Fruit fly (Drosophila melanogaster) whole organism, embryonic: ENCODE data around the gene Drsl1.

Source experiments
- Antp ChIP-seq: fragments of 200-800 bp; sonication (Bioruptor generic); optimal IDR thresholded peaks from 3 replicates; lab custom pipeline; 2016; ENCODE audit warnings: missing biosample characterization, missing genetic modification characterization
- Asciz ChIP-seq: fragments of 200-800 bp; sonication (Bioruptor generic); optimal IDR thresholded peaks from 2 replicates; lab custom pipeline; 2017; ENCODE audit warnings: missing biosample characterization, mild to moderate bottlenecking, missing genetic modification characterization, missing genetic modification reagents
- B-H1 ChIP-seq: fragments of 200-800 bp; sonication (Bioruptor generic); IDR thresholded peaks from 3 replicates; pipeline ENCODE4 v1.3.6; 2022; ENCODE audit warnings: missing biosample characterization, missing genetic modification characterization
- CG1024 ChIP-seq: fragments of 200-800 bp; sonication (Bioruptor generic); IDR thresholded peaks from 2 replicates; pipeline ENCODE4 v1.3.6; 2022; ENCODE audit warnings: missing biosample characterization, missing genetic modification characterization
- CG10565 ChIP-seq: fragments of 200-800 bp; sonication (Bioruptor generic); optimal IDR thresholded peaks from 3 replicates; lab custom pipeline; 2016; ENCODE audit warnings: missing biosample characterization, mild to moderate bottlenecking, missing genetic modification characterization
- CG11696 ChIP-seq: fragments of 200-800 bp; sonication (Bioruptor generic); IDR thresholded peaks from 2 replicates; pipeline ENCODE4 v1.3.6; 2022; ENCODE audit warnings: missing biosample characterization, missing genetic modification characterization
- CG11723 ChIP-seq: fragments of 200-800 bp; sonication (Bioruptor generic); optimal IDR thresholded peaks from 2 replicates; lab custom pipeline; 2017; ENCODE audit warnings: missing biosample characterization, mild to moderate bottlenecking, missing genetic modification characterization
- CG12219 ChIP-seq: fragments of 200-800 bp; sonication (Bioruptor generic); optimal IDR thresholded peaks from 3 replicates; lab custom pipeline; 2018; ENCODE audit warnings: missing biosample characterization, mild to moderate bottlenecking, missing genetic modification characterization
- CG15073 ChIP-seq: fragments of 200-800 bp; sonication (Bioruptor generic); optimal IDR thresholded peaks from 2 replicates; lab custom pipeline; 2016; ENCODE audit warnings: missing biosample characterization, missing genetic modification characterization
- CG1647 ChIP-seq: fragments of 200-800 bp; sonication (Bioruptor generic); optimal IDR thresholded peaks from 3 replicates; lab custom pipeline; 2016; ENCODE audit warnings: missing biosample characterization, missing genetic modification characterization
- CG17328 ChIP-seq: fragments of 200-800 bp; sonication (Bioruptor generic); IDR thresholded peaks from 2 replicates; pipeline ENCODE4 v1.3.6; 2022; ENCODE audit warnings: missing biosample characterization, missing genetic modification characterization
- CG17612 ChIP-seq: fragments of 200-800 bp; sonication (Bioruptor generic); IDR thresholded peaks from 2 replicates; pipeline ENCODE4 v1.3.6; 2022; ENCODE audit warnings: missing biosample characterization, missing genetic modification characterization
- CG18011 ChIP-seq: fragments of 200-800 bp; sonication (Bioruptor generic); optimal IDR thresholded peaks from 2 replicates; lab custom pipeline; 2017; ENCODE audit warnings: missing biosample characterization, missing genetic modification characterization, mild to moderate bottlenecking, moderate library complexity, missing genotype
- CG18619 ChIP-seq: fragments of 200-800 bp; sonication (Bioruptor generic); optimal IDR thresholded peaks from 3 replicates; lab custom pipeline; 2017; ENCODE audit warnings: missing biosample characterization, mild to moderate bottlenecking, missing genetic modification characterization
- CG2202 ChIP-seq: fragments of 200-800 bp; sonication (Bioruptor generic); optimal IDR thresholded peaks from 2 replicates; lab custom pipeline; 2018; ENCODE audit warnings: missing biosample characterization, mild to moderate bottlenecking, missing genetic modification characterization
- CG31365 ChIP-seq: fragments of 200-800 bp; sonication (Bioruptor generic); optimal IDR thresholded peaks from 2 replicates; lab custom pipeline; 2018; ENCODE audit warnings: missing biosample characterization, mild to moderate bottlenecking, missing genetic modification characterization
- CG3281 ChIP-seq: fragments of 200-800 bp; sonication (Bioruptor generic); optimal IDR thresholded peaks from 3 replicates; lab custom pipeline; 2017; ENCODE audit warnings: missing biosample characterization, mild to moderate bottlenecking, missing genetic modification characterization
- CG33557 ChIP-seq: fragments of 200-800 bp; sonication (Bioruptor generic); optimal IDR thresholded peaks from 2 replicates; lab custom pipeline; 2019; ENCODE audit warnings: missing biosample characterization, mild to moderate bottlenecking, missing genetic modification characterization, moderate library complexity
- CG3995 ChIP-seq: fragments of 200-800 bp; sonication (Bioruptor generic); optimal IDR thresholded peaks from 3 replicates; lab custom pipeline; 2016; ENCODE audit warnings: missing biosample characterization, missing genetic modification characterization
- CG4282 ChIP-seq: fragments of 200-800 bp; sonication (Bioruptor generic); optimal IDR thresholded peaks from 2 replicates; lab custom pipeline; 2016; ENCODE audit warnings: missing biosample characterization, missing genetic modification characterization
- CG6689 ChIP-seq: fragments of 200-800 bp; sonication (Bioruptor generic); IDR thresholded peaks from 2 replicates; pipeline ENCODE4 v1.3.6; 2022; ENCODE audit warnings: missing biosample characterization, missing genetic modification characterization
- CG7372 ChIP-seq: fragments of 200-800 bp; sonication (Bioruptor generic); IDR thresholded peaks from 2 replicates; pipeline ENCODE4 v1.3.6; 2022; ENCODE audit warnings: missing biosample characterization, missing genetic modification characterization
- CG8290 ChIP-seq, 3 experiments: fragments of 200-800 bp; sonication (Bioruptor generic); optimal IDR thresholded peaks; 2 replicates each; lab custom pipeline; 2016 to 2019; ENCODE audit warnings: missing biosample characterization in 3 of 3, missing genetic modification characterization in 3 of 3, mild to moderate bottlenecking in 2 of 3, moderate library complexity in 1 of 3
- CG8478 ChIP-seq: fragments of >200 bp; optimal IDR thresholded peaks from 2 replicates; lab custom pipeline; 2018
- Drgx ChIP-seq: fragments of 200-800 bp; sonication (Bioruptor generic); IDR thresholded peaks from 2 replicates; pipeline ENCODE4 v1.3.6; 2022; ENCODE audit warnings: missing biosample characterization, missing genetic modification characterization
- E2f1 ChIP-seq: fragments of 200-800 bp; sonication (Bioruptor generic); IDR thresholded peaks from 2 replicates; pipeline ENCODE4 v1.3.6; 2022; ENCODE audit warnings: missing biosample characterization, missing genetic modification characterization
- Fer1 ChIP-seq: fragments of 200-800 bp; sonication (Bioruptor generic); optimal IDR thresholded peaks from 2 replicates; lab custom pipeline; 2017; ENCODE audit warnings: missing biosample characterization, mild to moderate bottlenecking, missing genetic modification characterization
- HHEX ChIP-seq: fragments of 200-800 bp; sonication (Bioruptor generic); optimal IDR thresholded peaks from 3 replicates; lab custom pipeline; 2017; ENCODE audit warnings: missing biosample characterization, mild to moderate bottlenecking, missing genetic modification characterization, missing genetic modification reagents
- Lim3 ChIP-seq: fragments of 200-800 bp; sonication (Bioruptor generic); IDR thresholded peaks from 2 replicates; pipeline ENCODE4 v1.3.6; 2022; ENCODE audit warnings: missing biosample characterization, missing genetic modification characterization
- Lpt ChIP-seq: fragments of >200 bp; optimal IDR thresholded peaks from 2 replicates; lab custom pipeline; 2018; ENCODE audit warnings: missing biosample characterization, missing genetic modification characterization
- NfI ChIP-seq: fragments of 200-800 bp; sonication (Bioruptor generic); optimal IDR thresholded peaks from 3 replicates; lab custom pipeline; 2018; ENCODE audit warnings: missing biosample characterization, mild to moderate bottlenecking, missing genetic modification characterization, moderate library complexity
- Rx ChIP-seq: fragments of 200-800 bp; sonication (Bioruptor generic); IDR thresholded peaks from 2 replicates; pipeline ENCODE4 v1.3.6; 2022; ENCODE audit warnings: missing biosample characterization, missing genetic modification characterization
- Six4 ChIP-seq: fragments of 200-800 bp; sonication (Bioruptor generic); optimal IDR thresholded peaks from 2 replicates; lab custom pipeline; 2016; ENCODE audit warnings: missing biosample characterization, missing genetic modification characterization
- Spps ChIP-seq: fragments of 200-800 bp; sonication (Bioruptor generic); optimal IDR thresholded peaks from 2 replicates; lab custom pipeline; 2018; ENCODE audit warnings: missing biosample characterization, mild to moderate bottlenecking, missing genetic modification characterization
- Sry-β ChIP-seq: fragments of 200-800 bp; sonication (Bioruptor generic); optimal IDR thresholded peaks from 2 replicates; lab custom pipeline; 2018; ENCODE audit warnings: missing biosample characterization, mild to moderate bottlenecking, missing genetic modification characterization, moderate library complexity
- TFAM ChIP-seq: fragments of 200-800 bp; sonication (Bioruptor generic); optimal IDR thresholded peaks from 2 replicates; lab custom pipeline; 2017; ENCODE audit warnings: missing biosample characterization, missing genetic modification characterization, inconsistent platforms
- Xbp1 ChIP-seq: fragments of 200-800 bp; sonication (Bioruptor generic); optimal IDR thresholded peaks from 3 replicates; lab custom pipeline; 2016; ENCODE audit warnings: missing biosample characterization, mild to moderate bottlenecking, missing genetic modification characterization
- ato ChIP-seq: fragments of 200-800 bp; sonication (Bioruptor generic); IDR thresholded peaks from 2 replicates; pipeline ENCODE4 v1.3.6; 2022; ENCODE audit warnings: missing biosample characterization, missing genetic modification characterization; ENCODE audit not compliant: partially characterized antibody
- bowl ChIP-seq: fragments of 200-800 bp; sonication (Bioruptor generic); IDR thresholded peaks from 2 replicates; pipeline ENCODE4 v1.3.6; 2022; ENCODE audit warnings: missing biosample characterization, missing genetic modification characterization
- dimm ChIP-seq: fragments of 200-800 bp; sonication (Bioruptor generic); IDR thresholded peaks from 2 replicates; pipeline ENCODE4 v1.3.6; 2022; ENCODE audit warnings: missing biosample characterization, missing genetic modification characterization
- dmrt99B ChIP-seq: fragments of 200-800 bp; sonication (Bioruptor generic); optimal IDR thresholded peaks from 2 replicates; lab custom pipeline; 2018; ENCODE audit warnings: missing biosample characterization, mild to moderate bottlenecking, missing genetic modification characterization, moderate library complexity
- fd3F ChIP-seq: fragments of 200-800 bp; sonication (Bioruptor generic); optimal IDR thresholded peaks from 2 replicates; lab custom pipeline; 2018; ENCODE audit warnings: missing biosample characterization, mild to moderate bottlenecking, missing genetic modification characterization, moderate library complexity
- ftz-f1 ChIP-seq: fragments of 200-800 bp; sonication (Bioruptor generic); optimal IDR thresholded peaks from 2 replicates; lab custom pipeline; 2016; ENCODE audit warnings: missing biosample characterization, missing genetic modification characterization
- inv ChIP-seq: fragments of 200-800 bp; sonication (Bioruptor generic); IDR thresholded peaks from 2 replicates; pipeline ENCODE4 v1.3.6; 2022; ENCODE audit warnings: missing biosample characterization, missing genetic modification characterization; ENCODE audit not compliant: partially characterized antibody
- jing ChIP-seq: fragments of 200-800 bp; sonication (Bioruptor generic); optimal IDR thresholded peaks from 2 replicates; lab custom pipeline; 2018; ENCODE audit warnings: missing biosample characterization, mild to moderate bottlenecking, missing genetic modification characterization
- luna ChIP-seq: fragments of 200-800 bp; sonication (Bioruptor generic); optimal IDR thresholded peaks from 2 replicates; lab custom pipeline; 2016; ENCODE audit warnings: missing biosample characterization, missing genetic modification characterization
- nerfin-1 ChIP-seq: fragments of 200-800 bp; sonication (Bioruptor generic); optimal IDR thresholded peaks from 3 replicates; lab custom pipeline; 2019; ENCODE audit warnings: missing biosample characterization, mild to moderate bottlenecking, missing genetic modification characterization, moderate library complexity
- sd ChIP-seq: fragments of 200-800 bp; sonication (Bioruptor generic); optimal IDR thresholded peaks from 3 replicates; lab custom pipeline; 2018; ENCODE audit warnings: missing biosample characterization, mild to moderate bottlenecking, missing genetic modification characterization, moderate library complexity
- sens ChIP-seq: fragments of 200-800 bp; sonication (Bioruptor generic); peaks from one replicate; lab custom pipeline; 2016; ENCODE audit warnings: missing biosample characterization, missing genetic modification characterization
- sens-2 ChIP-seq: fragments of 200-800 bp; sonication (Bioruptor generic); IDR thresholded peaks from 2 replicates; pipeline ENCODE4 v1.3.6; 2022; ENCODE audit warnings: missing biosample characterization, missing genetic modification characterization
- slbo ChIP-seq: fragments of 200-800 bp; sonication (Bioruptor generic); IDR thresholded peaks from 2 replicates; pipeline ENCODE4 v1.3.6; 2022; ENCODE audit warnings: missing biosample characterization, missing genetic modification characterization
- ssp ChIP-seq: fragments of 200-800 bp; sonication (Bioruptor generic); IDR thresholded peaks from 2 replicates; pipeline ENCODE4 v1.3.6; 2022; ENCODE audit warnings: missing biosample characterization, missing genetic modification characterization

Drsl1 gene

dm6 chr3L:3288414-3288813 lies 47.2 kb downstream of the Drsl1 start (continued):
- TF ChIP-seq ato (GFP tag; lab: Robert Waterston, UW): no peak
- no peak for TF ChIP-seq CG10565 (GFP tag; lab: Kevin White, UChicago)
- no peak for TF ChIP-seq nerfin-1 (tag; lab: Kevin White, UChicago)
- TF ChIP-seq CG3995: no peak
- no peak for TF ChIP-seq jing (GFP tag; lab: Kevin White, UChicago)
- TF ChIP-seq CG17612 (GFP tag; lab: Robert Waterston, UW): no peak
- no peak for TF ChIP-seq CG3281 (GFP tag; lab: Kevin White, UChicago)
- 0 out of 2 replicates have a peak, but pooled peaks have one; percentile 7 for TF ChIP-seq sens-2 (GFP tag; lab: Robert Waterston, UW)
- no peak for TF ChIP-seq CG18619
- peak; percentile 79 for TF ChIP-seq slbo (GFP tag; lab: Robert Waterston, UW)
- peak; percentile 67 for TF ChIP-seq CG1024 (GFP tag; lab: Robert Waterston, UW)
- no peak for TF ChIP-seq CG11696 (GFP tag; lab: Robert Waterston, UW)
- TF ChIP-seq luna (GFP tag; lab: Kevin White, UChicago): no peak
- no peak for TF ChIP-seq Lpt (GFP tag; lab: Kevin White, UChicago)
- no peak for TF ChIP-seq E2f1 (GFP tag; lab: Robert Waterston, UW)
- no peak for TF ChIP-seq CG18011 (GFP tag; lab: Kevin White, UChicago)
- no peak for TF ChIP-seq NfI
- TF ChIP-seq CG7372 (GFP tag; lab: Robert Waterston, UW): peak; percentile 37; the same call in 1 of the 2 replicates
- TF ChIP-seq sens (GFP tag; lab: Kevin White, UChicago): no peak
- TF ChIP-seq CG12219 (GFP tag; lab: Kevin White, UChicago): no peak
- TF ChIP-seq Xbp1 (GFP tag; lab: Kevin White, UChicago): peak; percentile 31
- peak; percentile 42 for TF ChIP-seq Six4 (GFP tag; lab: Kevin White, UChicago)
- TF ChIP-seq CG31365 (tag; lab: Kevin White, UChicago): no peak
- TF ChIP-seq Spps (tag; lab: Kevin White, UChicago): no peak
- TF ChIP-seq CG6689 (GFP tag; lab: Robert Waterston, UW): no peak
- TF ChIP-seq CG17328 (GFP tag; lab: Robert Waterston, UW): no peak
- peak; percentile 4 for TF ChIP-seq HHEX (GFP tag; lab: Kevin White, UChicago)
- TF ChIP-seq ftz-f1 (GFP tag; lab: Kevin White, UChicago): no peak
- no peak for TF ChIP-seq CG8290 (GFP tag; optimal IDR thresholded peaks at IDR 0.05; lab: Kevin White, UChicago)
- no peak for TF ChIP-seq CG8290 (tag; optimal IDR thresholded peaks at IDR 0.05; lab: Kevin White, UChicago)
- TF ChIP-seq dmrt99B (tag; lab: Kevin White, UChicago): no peak
- TF ChIP-seq TFAM (GFP tag; lab: Kevin White, UChicago): no peak
- TF ChIP-seq CG11723 (GFP tag; lab: Kevin White, UChicago): no peak
- TF ChIP-seq CG1647 (GFP tag; lab: Kevin White, UChicago): no peak
- TF ChIP-seq bowl (GFP tag; lab: Robert Waterston, UW): no peak
- no peak for TF ChIP-seq Fer1
- no peak for TF ChIP-seq CG8478 (lab: Kevin White, UChicago)
- TF ChIP-seq fd3F (GFP tag; lab: Kevin White, UChicago): no peak
- TF ChIP-seq Sry-β (GFP tag; lab: Kevin White, UChicago): no peak
- TF ChIP-seq CG4282 (GFP tag; lab: Kevin White, UChicago): no peak
- TF ChIP-seq Asciz: no peak
- no peak for TF ChIP-seq CG15073 (GFP tag; lab: Kevin White, UChicago)
- no peak for TF ChIP-seq Drgx (GFP tag; lab: Robert Waterston, UW)
- TF ChIP-seq ssp (GFP tag; lab: Robert Waterston, UW): no peak
- no peak for TF ChIP-seq inv (GFP tag; lab: Robert Waterston, UW)
- TF ChIP-seq Lim3 (GFP tag; lab: Robert Waterston, UW): no peak
- TF ChIP-seq sd (tag; lab: Kevin White, UChicago): no peak
- no peak for TF ChIP-seq CG2202 (tag; lab: Kevin White, UChicago)
- TF ChIP-seq Rx (GFP tag; lab: Robert Waterston, UW): no peak
- TF ChIP-seq dimm (GFP tag; lab: Robert Waterston, UW): no peak
- no peak for TF ChIP-seq Antp (GFP tag; lab: Kevin White, UChicago)
- no peak; the same call in 2 of the 3 replicates for TF ChIP-seq B-H1 (GFP tag; lab: Robert Waterston, UW)
- TF ChIP-seq CG33557 (GFP tag; lab: Kevin White, UChicago): no peak
